Worm (Caenorhabditis elegans) whole organism, midembryonic: ENCODE results near the gene col-184.

Experiments used
- T22C8.4 ChIP-seq: fragments of 200-800 bp; sonication (Bioruptor generic); IDR thresholded peaks from 2 replicates; pipeline ENCODE4 v1.3.6; 2022; ENCODE audit warnings: missing genetic modification characterization, missing compliant biosample characterization
- cog-1 ChIP-seq: sonication (generic microtip); optimal IDR thresholded peaks from 2 replicates; lab custom pipeline; 2016; ENCODE audit warnings: missing genetic modification characterization, missing compliant biosample characterization
- flt-1 ChIP-seq: fragments of 200-800 bp; sonication (Bioruptor generic); IDR thresholded peaks from 2 replicates; pipeline ENCODE4 v1.3.6; 2022; ENCODE audit warnings: missing genetic modification characterization, missing compliant biosample characterization
- klf-2 ChIP-seq: fragments of 200-800 bp; sonication (Bioruptor generic); conservative IDR thresholded peaks from 2 replicates; pipeline ENCODE4 v1.3.6; 2022; ENCODE audit warnings: missing genetic modification reagents, missing genetic modification characterization, missing compliant biosample characterization
- med-1 ChIP-seq: sonication (generic microtip); optimal IDR thresholded peaks from 2 replicates; lab custom pipeline; 2017; ENCODE audit warnings: missing genetic modification characterization, mild to moderate bottlenecking, missing compliant biosample characterization, antibody characterized with exemption, missing genetic modification reagents; ENCODE audit not compliant: insufficient read depth
- ztf-23 ChIP-seq: fragments of 200-800 bp; sonication (Bioruptor generic); IDR thresholded peaks from 2 replicates; pipeline ENCODE4 v1.3.6; 2022; ENCODE audit warnings: missing genetic modification reagents, missing genetic modification characterization, missing compliant biosample characterization
- ztf-29 ChIP-seq: fragments of 200-800 bp; sonication (Bioruptor generic); IDR thresholded peaks from 2 replicates; pipeline ENCODE4 v1.3.6; 2022; ENCODE audit warnings: missing genetic modification reagents, missing genetic modification characterization, missing compliant biosample characterization

- no peak for TF ChIP-seq klf-2 (GFP tag; lab: Robert Waterston, UW)
- no peak for TF ChIP-seq flt-1 (GFP tag; lab: Robert Waterston, UW)
- no peak for TF ChIP-seq med-1 (GFP tag; lab: Kevin White, UChicago)
- no peak for TF ChIP-seq ztf-29 (GFP tag; lab: Robert Waterston, UW)
- TF ChIP-seq ztf-23: no peak
- no peak for TF ChIP-seq cog-1 (tag; lab: Kevin White, UChicago)
- TF ChIP-seq T22C8.4 (GFP tag; lab: Robert Waterston, UW): no peak
Observed at ce11 chrX:13510997-13511396, 41.7 kb downstream of the col-184 start, which contains the start of gene col-185.
